Fruit fly (Drosophila melanogaster) whole organism, embryonic: ENCODE measurements around the gene SkpC.

Experiments
- CG10543 ChIP-seq: fragments of 200-800 bp; sonication (Bioruptor generic); optimal IDR thresholded peaks from 3 replicates; lab custom pipeline; 2017; ENCODE audit warnings: missing biosample characterization, mild to moderate bottlenecking, missing genetic modification characterization, moderate library complexity
- CG11456 ChIP-seq: fragments of 200-800 bp; sonication (Bioruptor generic); IDR thresholded peaks from 3 replicates; pipeline ENCODE4 v1.3.6; 2022; ENCODE audit warnings: missing biosample characterization, missing genetic modification characterization
- CG11696 ChIP-seq: fragments of 200-800 bp; sonication (Bioruptor generic); IDR thresholded peaks from 2 replicates; pipeline ENCODE4 v1.3.6; 2022; ENCODE audit warnings: missing biosample characterization, missing genetic modification characterization
- CG15479 ChIP-seq: fragments of 200-800 bp; sonication (Bioruptor generic); optimal IDR thresholded peaks from 3 replicates; lab custom pipeline; 2019; ENCODE audit warnings: missing biosample characterization, mild to moderate bottlenecking, missing genetic modification characterization, moderate library complexity
- CG17359 ChIP-seq: fragments of 200-800 bp; sonication (Bioruptor generic); optimal IDR thresholded peaks from 3 replicates; lab custom pipeline; 2018; ENCODE audit warnings: missing biosample characterization, mild to moderate bottlenecking, missing genetic modification characterization, moderate library complexity
- CG18476 ChIP-seq: fragments of 200-800 bp; sonication (Bioruptor generic); optimal IDR thresholded peaks from 2 replicates; lab custom pipeline; 2016; ENCODE audit warnings: missing biosample characterization, mild to moderate bottlenecking, missing genetic modification characterization
- CG18619 ChIP-seq: fragments of 200-800 bp; sonication (Bioruptor generic); optimal IDR thresholded peaks from 3 replicates; lab custom pipeline; 2017; ENCODE audit warnings: missing biosample characterization, mild to moderate bottlenecking, missing genetic modification characterization
- CG3726 ChIP-seq: fragments of 200-800 bp; sonication (Bioruptor generic); IDR thresholded peaks from 3 replicates; pipeline ENCODE4, ENCODE4 v1.3.6; 2022; ENCODE audit warnings: missing biosample characterization, missing genetic modification characterization
- CG43689 ChIP-seq: fragments of 200-800 bp; sonication (Bioruptor generic); IDR thresholded peaks from 2 replicates; pipeline ENCODE4 v1.3.6; 2022; ENCODE audit warnings: missing biosample characterization, missing genetic modification characterization
- CG6791 ChIP-seq: fragments of 200-800 bp; sonication (Bioruptor generic); IDR thresholded peaks from 3 replicates; pipeline ENCODE4 v1.3.6; 2022; ENCODE audit warnings: missing biosample characterization, missing genetic modification characterization; ENCODE audit not compliant: partially characterized antibody
- CG7963 ChIP-seq: fragments of 200-800 bp; sonication (Bioruptor generic); IDR thresholded peaks from 3 replicates; pipeline ENCODE4 v1.3.6; 2022; ENCODE audit warnings: missing biosample characterization, missing genetic modification characterization; ENCODE audit not compliant: partially characterized antibody
- CG9797 ChIP-seq: fragments of 200-800 bp; sonication (Bioruptor generic); optimal IDR thresholded peaks from 3 replicates; lab custom pipeline; 2018; ENCODE audit warnings: missing biosample characterization, mild to moderate bottlenecking, missing genetic modification characterization
- CG9876 ChIP-seq: fragments of 200-800 bp; sonication (Bioruptor generic); optimal IDR thresholded peaks from 2 replicates; lab custom pipeline; 2016; ENCODE audit warnings: missing biosample characterization, missing genetic modification characterization
- CTCF ChIP-seq: fragments of 200-800 bp; sonication (Bioruptor generic); optimal IDR thresholded peaks from 2 replicates; lab custom pipeline; 2017; ENCODE audit warnings: missing biosample characterization, mild to moderate bottlenecking, missing genetic modification characterization, moderate library complexity
- Dref ChIP-seq: fragments of 200-800 bp; sonication (Bioruptor generic); IDR thresholded peaks from 2 replicates; pipeline ENCODE4 v1.3.6; 2022; ENCODE audit warnings: missing biosample characterization, missing genetic modification characterization
- ERR ChIP-seq: fragments of 200-800 bp; sonication (Bioruptor generic); optimal IDR thresholded peaks from 2 replicates; lab custom pipeline; 2016; ENCODE audit warnings: missing biosample characterization, missing genetic modification characterization
- HLHmδ ChIP-seq: fragments of 200-800 bp; sonication (Bioruptor generic); optimal IDR thresholded peaks from 2 replicates; lab custom pipeline; 2018; ENCODE audit warnings: missing biosample characterization, mild to moderate bottlenecking, missing genetic modification characterization, moderate library complexity
- Hand ChIP-seq: fragments of 200-800 bp; sonication (Bioruptor generic); optimal IDR thresholded peaks from 2 replicates; lab custom pipeline; 2017; ENCODE audit warnings: mild to moderate bottlenecking, missing biosample characterization, missing genetic modification reagents, missing genetic modification characterization
- Hr51 ChIP-seq, 2 experiments: fragments of 200-800 bp; sonication (Bioruptor generic); optimal IDR thresholded peaks; 2 replicates in 1 of 2; 3 replicates in 1 of 2; lab custom pipeline; 2016 to 2018; ENCODE audit warnings: missing biosample characterization in 2 of 2, missing genetic modification characterization in 2 of 2, mild to moderate bottlenecking in 1 of 2, moderate library complexity in 1 of 2
- Med ChIP-seq: fragments of 200-800 bp; sonication (Bioruptor generic); peaks from one replicate; lab custom pipeline; 2016; ENCODE audit warnings: missing biosample characterization, missing genetic modification characterization, mild to moderate bottlenecking, inconsistent platforms, moderate library complexity
- Meics ChIP-seq: fragments of 200-800 bp; sonication (Bioruptor generic); optimal IDR thresholded peaks from 2 replicates; lab custom pipeline; 2017; ENCODE audit warnings: missing biosample characterization, mild to moderate bottlenecking, missing genetic modification characterization
- Sox100B ChIP-seq: fragments of 200-800 bp; sonication (Bioruptor generic); optimal IDR thresholded peaks from 3 replicates; lab custom pipeline; 2018; ENCODE audit warnings: missing biosample characterization, mild to moderate bottlenecking, missing genetic modification characterization
- Xbp1 ChIP-seq: fragments of 200-800 bp; sonication (Bioruptor generic); optimal IDR thresholded peaks from 3 replicates; lab custom pipeline; 2016; ENCODE audit warnings: missing biosample characterization, mild to moderate bottlenecking, missing genetic modification characterization
- cato ChIP-seq: fragments of 200-800 bp; sonication (Bioruptor generic); optimal IDR thresholded peaks from 2 replicates; lab custom pipeline; 2016; ENCODE audit warnings: missing biosample characterization, missing genetic modification characterization, borderline replicate concordance
- chinmo ChIP-seq: fragments of 200-800 bp; sonication (Bioruptor generic); IDR thresholded peaks from 4 replicates; pipeline ENCODE4 v1.3.6; 2022; ENCODE audit warnings: missing biosample characterization, missing genetic modification characterization; ENCODE audit not compliant: partially characterized antibody
- ci ChIP-seq: fragments of 200-800 bp; sonication (Bioruptor generic); IDR thresholded peaks from 3 replicates; pipeline ENCODE4 v1.3.6; 2022; ENCODE audit warnings: missing biosample characterization, missing genetic modification characterization
- crc ChIP-seq: fragments of 200-800 bp; sonication (Bioruptor generic); optimal IDR thresholded peaks from 2 replicates; lab custom pipeline; 2016; ENCODE audit warnings: missing biosample characterization, missing genetic modification characterization
- ham ChIP-seq: fragments of 200-800 bp; sonication (Bioruptor generic); IDR thresholded peaks from 2 replicates; pipeline ENCODE4 v1.3.6; 2022; ENCODE audit warnings: missing biosample characterization, missing genetic modification characterization
- inv ChIP-seq: fragments of 200-800 bp; sonication (Bioruptor generic); IDR thresholded peaks from 2 replicates; pipeline ENCODE4 v1.3.6; 2022; ENCODE audit warnings: missing biosample characterization, missing genetic modification characterization; ENCODE audit not compliant: partially characterized antibody
- kni ChIP-seq: fragments of 200-800 bp; sonication (Bioruptor generic); optimal IDR thresholded peaks from 3 replicates; lab custom pipeline; 2017; ENCODE audit warnings: mild to moderate bottlenecking, missing biosample characterization, missing genetic modification reagents, missing genetic modification characterization
- lilli ChIP-seq: fragments of 200-800 bp; sonication (Bioruptor generic); optimal IDR thresholded peaks from 3 replicates; lab custom pipeline; 2016; ENCODE audit warnings: missing biosample characterization, missing genetic modification characterization
- nerfin-2 ChIP-seq: fragments of 200-800 bp; sonication (Bioruptor generic); IDR thresholded peaks from 2 replicates; pipeline ENCODE4 v1.3.6; 2022; ENCODE audit warnings: missing biosample characterization, missing genetic modification characterization; ENCODE audit not compliant: partially characterized antibody
- nmo ChIP-seq: fragments of 200-800 bp; sonication (Bioruptor generic); optimal IDR thresholded peaks from 2 replicates; lab custom pipeline; 2018; ENCODE audit warnings: missing biosample characterization, mild to moderate bottlenecking, missing genetic modification characterization, moderate library complexity
- pfk ChIP-seq: fragments of 200-800 bp; sonication (Bioruptor generic); optimal IDR thresholded peaks from 2 replicates; lab custom pipeline; 2018; ENCODE audit warnings: missing biosample characterization, mild to moderate bottlenecking, missing genetic modification characterization, moderate library complexity
- pho ChIP-seq: fragments of 200-800 bp; sonication (Bioruptor generic); optimal IDR thresholded peaks from 2 replicates; lab custom pipeline; 2016; ENCODE audit warnings: missing biosample characterization, missing genetic modification characterization
- prd ChIP-seq, 3 experiments: fragments of >200 bp in 2 of 3; fragments of 200-800 bp in 1 of 3; sonication (Bioruptor generic) in 1 of 3; optimal IDR thresholded peaks in 2 of 3; IDR thresholded peaks in 1 of 3; 2 replicates in 2 of 3; 3 replicates in 1 of 3; pipeline versions ENCODE4 v1.3.6 to Lab custom; 2017 to 2022; ENCODE audit warnings: missing biosample characterization in 1 of 3, missing genetic modification characterization in 1 of 3
- psq ChIP-seq: fragments of 200-800 bp; sonication (Bioruptor generic); optimal IDR thresholded peaks from 2 replicates; lab custom pipeline; 2017; ENCODE audit warnings: missing biosample characterization, missing genetic modification characterization
- pzg ChIP-seq: fragments of 200-800 bp; sonication (Bioruptor generic); optimal IDR thresholded peaks from 3 replicates; lab custom pipeline; 2018; ENCODE audit warnings: missing biosample characterization, mild to moderate bottlenecking, missing genetic modification characterization, moderate library complexity
- salm ChIP-seq: fragments of 200-800 bp; sonication (Bioruptor generic); optimal IDR thresholded peaks from 2 replicates; lab custom pipeline; 2018; ENCODE audit warnings: missing biosample characterization, mild to moderate bottlenecking, missing genetic modification characterization
- sc ChIP-seq, 3 experiments: fragments of >200 bp in 2 of 3; fragments of 200-800 bp in 1 of 3; sonication (Bioruptor generic) in 1 of 3; optimal IDR thresholded peaks; 2 replicates in 2 of 3; 3 replicates in 1 of 3; lab custom pipeline; 2017; ENCODE audit warnings: mild to moderate bottlenecking in 1 of 3, missing biosample characterization in 1 of 3, missing genetic modification characterization in 1 of 3, missing genetic modification reagents in 1 of 3
- scrt ChIP-seq: fragments of 200-800 bp; sonication (Bioruptor generic); optimal IDR thresholded peaks from 2 replicates; lab custom pipeline; 2018; ENCODE audit warnings: missing biosample characterization, mild to moderate bottlenecking, missing genetic modification characterization, moderate library complexity
- sens-2 ChIP-seq: fragments of 200-800 bp; sonication (Bioruptor generic); IDR thresholded peaks from 2 replicates; pipeline ENCODE4 v1.3.6; 2022; ENCODE audit warnings: missing biosample characterization, missing genetic modification characterization
- ssp ChIP-seq: fragments of 200-800 bp; sonication (Bioruptor generic); IDR thresholded peaks from 2 replicates; pipeline ENCODE4 v1.3.6; 2022; ENCODE audit warnings: missing biosample characterization, missing genetic modification characterization
- tap ChIP-seq: fragments of 200-800 bp; optimal IDR thresholded peaks from 3 replicates; lab custom pipeline; 2019; ENCODE audit warnings: missing biosample characterization, mild to moderate bottlenecking, missing genetic modification characterization, moderate library complexity
- ttk ChIP-seq: fragments of 200-800 bp; sonication (Bioruptor generic); IDR thresholded peaks from 2 replicates; pipeline ENCODE4 v2.1.2; 2022; ENCODE audit warnings: missing biosample characterization, missing genetic modification characterization
- twi ChIP-seq: fragments of 200-800 bp; optimal IDR thresholded peaks from 2 replicates; lab custom pipeline; 2019; ENCODE audit warnings: missing biosample characterization, mild to moderate bottlenecking, missing genetic modification characterization, moderate library complexity
- vfl ChIP-seq: fragments of 200-800 bp; sonication (Bioruptor generic); optimal IDR thresholded peaks from 2 replicates; lab custom pipeline; 2016; ENCODE audit warnings: missing biosample characterization, missing genetic modification characterization
- zen2 ChIP-seq: fragments of 200-800 bp; sonication (Bioruptor generic); IDR thresholded peaks from 3 replicates; pipeline ENCODE4 v1.3.6; 2022; ENCODE audit warnings: missing biosample characterization, missing genetic modification characterization; ENCODE audit not compliant: partially characterized antibody

Gene SkpC

dm6 chrX:19850503-19851094 is 34.7 kb downstream of the SkpC start (continued):
- peak; percentile 85 for TF ChIP-seq salm
- peak; percentile 78 for TF ChIP-seq Meics
- TF ChIP-seq CTCF (GFP tag; lab: Kevin White, UChicago) = peak; percentile 26
- TF ChIP-seq CG11456 (GFP tag; lab: Robert Waterston, UW) = peak; percentile 77
- peak; percentile 65 for TF ChIP-seq pho (GFP tag; lab: Kevin White, UChicago)
- peak; percentile 83 to 90 for TF ChIP-seq Hr51 (GFP tag; optimal IDR thresholded peaks at IDR 0.05; lab: Kevin White, UChicago)
- TF ChIP-seq CG11696 (GFP tag; lab: Robert Waterston, UW) = peak; percentile 68
- no peak for TF ChIP-seq Dref
- peak; percentile 47 for TF ChIP-seq vfl (GFP tag; lab: Kevin White, UChicago)
- TF ChIP-seq CG43689 (GFP tag; lab: Robert Waterston, UW) = peak; percentile 55; the same call in 1 of the 2 replicates
- TF ChIP-seq chinmo (GFP tag; lab: Robert Waterston, UW) = no peak
- TF ChIP-seq CG18619 = peak; percentile 81
- TF ChIP-seq cato (GFP tag; lab: Kevin White, UChicago) = peak; percentile 87
- no peak for TF ChIP-seq nerfin-2 (GFP tag; lab: Robert Waterston, UW)
- no peak for TF ChIP-seq sc (optimal IDR thresholded peaks at IDR 0.05; lab: Kevin White, UChicago)
- peak; percentile 93 for TF ChIP-seq sc (GFP tag; optimal IDR thresholded peaks at IDR 0.05; lab: Kevin White, UChicago)
- TF ChIP-seq CG3726 (GFP tag; lab: Robert Waterston, UW) = peak; percentile 87; the same call in 2 of the 3 replicates
- TF ChIP-seq inv (GFP tag; lab: Robert Waterston, UW) = no peak
- peak; percentile 83 for TF ChIP-seq crc (GFP tag; lab: Kevin White, UChicago)
- TF ChIP-seq Hand (GFP tag; lab: Kevin White, UChicago) = no peak
- no peak for TF ChIP-seq CG15479 (GFP tag; lab: Kevin White, UChicago)
- peak; percentile 75 for TF ChIP-seq ssp (GFP tag; lab: Robert Waterston, UW)
- no peak for TF ChIP-seq CG10543
- TF ChIP-seq HLHmδ (GFP tag; lab: Kevin White, UChicago) = peak; percentile 45
- peak; percentile 83 for TF ChIP-seq sens-2 (GFP tag; lab: Robert Waterston, UW)
- TF ChIP-seq psq (GFP tag; lab: Kevin White, UChicago) = peak; percentile 62
- TF ChIP-seq ttk (GFP tag; lab: Robert Waterston, UW) = peak; percentile 87
- TF ChIP-seq ERR (GFP tag; lab: Kevin White, UChicago) = peak; percentile 72
- TF ChIP-seq Xbp1 = peak; percentile 95
- peak; percentile 97 for TF ChIP-seq Med (GFP tag; lab: Kevin White, UChicago)
- no peak for TF ChIP-seq CG7963 (GFP tag; lab: Robert Waterston, UW)
- peak; percentile 76 for TF ChIP-seq CG18476 (GFP tag; lab: Kevin White, UChicago)
- peak; percentile 65 for TF ChIP-seq kni (GFP tag; lab: Kevin White, UChicago)
- peak; percentile 45 for TF ChIP-seq twi (tag; lab: Kevin White, UChicago)
- no peak for TF ChIP-seq CG9797 (GFP tag; lab: Kevin White, UChicago)
- peak; percentile 95 for TF ChIP-seq CG17359
- no peak for TF ChIP-seq zen2 (GFP tag; lab: Robert Waterston, UW)
- TF ChIP-seq lilli (GFP tag; lab: Kevin White, UChicago) = peak; percentile 88
- peak; percentile 68 for TF ChIP-seq scrt (GFP tag; lab: Kevin White, UChicago)
- no peak for TF ChIP-seq prd (optimal IDR thresholded peaks at IDR 0.05; lab: Kevin White, UChicago)
- TF ChIP-seq prd (GFP tag; IDR thresholded peaks at IDR 0.05; lab: Robert Waterston, UW) = peak; percentile 93
- TF ChIP-seq nmo = peak; percentile 95
- no peak for TF ChIP-seq ham (GFP tag; lab: Robert Waterston, UW)
- TF ChIP-seq pfk (GFP tag; lab: Kevin White, UChicago) = no peak
- no peak for TF ChIP-seq CG6791 (GFP tag; lab: Robert Waterston, UW)
- no peak for TF ChIP-seq pzg
- no peak for TF ChIP-seq Sox100B (GFP tag; lab: Kevin White, UChicago)
- peak; percentile 61 for TF ChIP-seq tap
- peak; percentile 96 for TF ChIP-seq ci (GFP tag; lab: Robert Waterston, UW)
- peak; percentile 81 for TF ChIP-seq CG9876 (GFP tag; lab: Kevin White, UChicago)
